Worm (Caenorhabditis elegans) whole organism, L4/young adult: ENCODE results near the gene T16G1.2.

Source experiments
- W03F9.2 ChIP-seq: fragments of 150-350 bp; optimal IDR thresholded peaks from 2 replicates; lab custom pipeline; 2014; ENCODE audit warnings: missing biosample characterization, missing genetic modification characterization
- dao-5 ChIP-seq: sonication (generic microtip); optimal IDR thresholded peaks from 2 replicates; lab custom pipeline; 2016; ENCODE audit warnings: missing genotype, missing genetic modification characterization, moderate library complexity, missing compliant biosample characterization
- him-1 ChIP-seq: sonication (generic microtip); optimal IDR thresholded peaks from 2 replicates; lab custom pipeline; 2016; ENCODE audit warnings: missing genotype, missing genetic modification reagents, missing genetic modification characterization, missing compliant biosample characterization

DNA sequence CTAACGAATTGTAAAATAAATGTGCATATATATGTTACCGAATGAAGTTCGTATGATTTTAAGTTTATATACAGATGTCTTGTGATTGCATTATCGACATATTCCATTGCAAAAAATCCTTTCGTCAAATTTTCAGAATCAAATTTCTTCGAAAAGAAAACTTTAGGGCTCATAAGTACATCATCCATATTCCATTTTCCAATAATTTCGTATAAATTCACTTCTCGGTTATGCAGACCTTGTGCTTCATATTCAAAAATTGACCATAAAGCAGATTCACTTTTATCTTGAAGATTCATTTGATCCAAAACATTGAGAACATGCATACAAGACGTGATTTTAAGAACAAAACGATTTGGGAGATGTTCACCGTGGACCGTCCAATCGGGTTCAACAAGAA, 14.1 kb downstream of the T16G1.2 start:
- no peak for TF ChIP-seq him-1
- TF ChIP-seq W03F9.2 (tag; lab: Kevin White, UChicago) = no peak
- TF ChIP-seq dao-5 (tag; lab: Kevin White, UChicago) = no peak
